Worm (Caenorhabditis elegans) whole organism, late embryonic: ENCODE results near the gene W06G6.15.
"Not testable (repeated sequence)": the region's sequence is repeated elsewhere in the genome, so short reads cannot be mapped to it uniquely, and the experiment has no call there.

Source experiments
- ceh-9 ChIP-seq: sonication (generic microtip); optimal IDR thresholded peaks from 2 replicates; lab custom pipeline; 2016; ENCODE audit warnings: mild to moderate bottlenecking, missing genetic modification characterization, inconsistent platforms, missing compliant biosample characterization
- ttx-3 ChIP-seq: sonication (generic microtip); optimal IDR thresholded peaks from 2 replicates; lab custom pipeline; 2016; ENCODE audit warnings: missing genetic modification reagents, missing genetic modification characterization, missing compliant biosample characterization

DNA sequence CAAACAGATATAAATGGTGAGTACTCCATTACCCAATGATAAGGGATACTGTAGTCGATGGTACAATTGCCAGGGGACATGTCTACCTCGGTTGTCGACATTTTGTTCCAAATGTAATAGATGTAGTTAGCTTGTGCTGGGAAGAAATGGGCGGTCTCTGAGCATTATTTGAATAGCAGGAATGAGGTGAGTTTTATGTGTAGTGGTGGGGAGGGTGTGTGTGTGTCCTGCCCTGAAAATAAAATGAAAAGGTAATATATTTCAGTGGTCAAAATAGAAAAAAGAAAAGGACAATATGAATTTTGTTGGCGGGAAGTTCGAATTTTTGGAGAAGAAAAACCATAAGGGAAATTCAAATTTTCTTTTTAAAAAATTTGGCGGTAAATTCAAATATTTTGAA is 6.5 kb downstream of the W06G6.15 start, which contains the start of gene Y70C5B.2:
- not testable (repeated sequence) for TF ChIP-seq ttx-3, ceh-9 (tag; lab: Kevin White, UChicago)
